Worm (Caenorhabditis elegans) whole organism, L2 larva: ENCODE results near the gene F21C10.9.

Experiments used
- Y55F3AM.14 ChIP-seq: fragments of 200-800 bp; sonication (Bioruptor generic); optimal IDR thresholded peaks from 2 replicates; lab custom pipeline; 2018; ENCODE audit warnings: mild to moderate bottlenecking, missing genetic modification characterization, missing compliant biosample characterization
- ZK546.5 ChIP-seq: sonication (generic microtip); optimal IDR thresholded peaks from 2 replicates; lab custom pipeline; 2017; ENCODE audit warnings: missing biosample characterization, missing genetic modification characterization
- aly-2 ChIP-seq: fragments of 150-350 bp; optimal IDR thresholded peaks from 2 replicates; lab custom pipeline; 2014; ENCODE audit warnings: missing biosample characterization, missing genetic modification characterization
- blmp-1 ChIP-seq: sonication (generic microtip); optimal IDR thresholded peaks from 2 replicates; lab custom pipeline; 2017; ENCODE audit warnings: missing genetic modification characterization, mild to moderate bottlenecking, missing compliant biosample characterization, antibody characterized with exemption, moderate library complexity; ENCODE audit not compliant: insufficient read depth
- ceh-82 ChIP-seq: fragments of 150-350 bp; optimal IDR thresholded peaks from 2 replicates; lab custom pipeline; 2014; ENCODE audit warnings: missing biosample characterization, missing genetic modification characterization
- fos-1 ChIP-seq: fragments of 150-350 bp; optimal IDR thresholded peaks from 2 replicates; lab custom pipeline; 2014; ENCODE audit warnings: missing biosample characterization, missing genetic modification characterization
- nhr-12 ChIP-seq: fragments of 150-350 bp; optimal IDR thresholded peaks from 2 replicates; lab custom pipeline; 2014; ENCODE audit warnings: missing biosample characterization, missing genetic modification characterization
- nhr-237 ChIP-seq: fragments of 150-350 bp; optimal IDR thresholded peaks from 2 replicates; lab custom pipeline; 2014; ENCODE audit warnings: missing biosample characterization, missing genetic modification characterization
- snpc-4 ChIP-seq: fragments of 150-350 bp; optimal IDR thresholded peaks from 2 replicates; lab custom pipeline; 2014; ENCODE audit warnings: missing biosample characterization, missing genetic modification characterization
- unc-62 ChIP-seq: fragments of 150-350 bp; optimal IDR thresholded peaks from 2 replicates; lab custom pipeline; 2014; ENCODE audit warnings: missing biosample characterization, missing genetic modification reagents, missing genetic modification characterization
- ztf-4 ChIP-seq: fragments of 150-350 bp; optimal IDR thresholded peaks from 2 replicates; lab custom pipeline; 2014; ENCODE audit warnings: missing biosample characterization, missing genetic modification characterization

DNA sequence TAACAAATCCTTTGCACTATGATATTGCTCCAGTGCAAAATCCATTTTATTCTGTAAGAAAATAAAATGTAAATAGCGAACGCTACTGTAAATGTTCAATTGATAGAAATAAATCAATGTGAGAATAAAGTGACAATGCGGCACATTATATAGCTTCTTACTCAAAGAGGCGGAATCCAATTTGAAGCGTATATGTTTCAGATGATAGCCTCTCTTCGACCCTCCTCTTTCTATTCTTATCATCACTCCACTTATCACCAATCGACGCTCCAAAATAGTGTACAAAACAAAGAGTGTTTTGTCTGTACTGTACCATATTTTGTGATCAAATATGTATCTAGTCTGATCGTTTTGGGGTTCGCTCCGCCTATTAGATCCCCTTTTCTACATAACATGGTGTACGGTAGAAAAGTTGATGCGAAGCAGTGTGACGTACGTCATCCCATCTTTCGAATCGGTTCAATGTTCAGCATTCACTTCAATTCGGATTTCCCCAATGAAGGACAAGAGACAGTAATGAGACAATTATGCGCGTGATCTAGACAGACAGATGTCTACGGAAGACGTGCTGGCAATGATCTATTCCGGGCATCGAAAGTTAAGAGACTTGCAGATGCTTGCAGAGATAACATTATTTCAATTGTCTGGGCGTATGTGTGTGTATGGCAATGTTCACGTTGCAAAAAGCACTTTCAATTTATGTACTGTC lies 48.5 kb upstream of the F21C10.9 start, which contains the start of gene spl-2:
- TF ChIP-seq blmp-1 (tag; lab: Kevin White, UChicago) (no peak), ztf-4 (tag; lab: Kevin White, UChicago) (no peak), ZK546.5 (tag; lab: Kevin White, UChicago) (no peak), Y55F3AM.14 (GFP tag; lab: Kevin White, UChicago) (no peak), fos-1 (tag; lab: Kevin White, UChicago) (no peak), unc-62 (no peak), nhr-237 (tag; lab: Kevin White, UChicago) (no peak), ceh-82 (no peak), snpc-4 (no peak), aly-2 (no peak), nhr-12 (tag; lab: Kevin White, UChicago) (no peak)
